Worm (Caenorhabditis elegans): ENCODE measurements around the gene cpt-5.

cpt-5 gene

DNA sequence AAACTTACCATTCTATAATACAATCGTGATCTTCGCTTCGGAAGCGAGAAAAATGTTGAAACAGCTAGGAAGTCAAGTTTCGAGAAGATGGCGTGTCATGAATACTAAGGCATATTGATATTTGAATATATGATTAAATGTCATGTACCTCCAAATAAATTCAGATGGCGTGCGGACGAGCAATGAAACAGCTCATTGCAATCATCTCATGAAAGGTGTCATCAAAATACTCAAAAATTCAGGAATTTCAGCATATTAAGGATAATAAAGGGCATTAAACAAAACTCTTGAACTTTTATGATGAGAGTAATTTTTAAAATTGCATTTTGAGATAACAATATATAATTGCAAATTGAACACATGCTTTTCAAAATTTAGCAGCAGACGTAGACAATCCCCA is 42.4 kb downstream of the cpt-5 start, which contains the start of gene gcy-32:
TSS of gene gcy-32 (minus strand) at position 101 of the 400 bp plus-strand sequence.
- TF ChIP-seq ceh-82 (tag; optimal IDR thresholded peaks at IDR 0.05) (no peak), nhr-25 (tag; optimal IDR thresholded peaks at IDR 0.05) (no peak), nhr-77 (tag; optimal IDR thresholded peaks at IDR 0.05) (no peak), jun-1 (tag; optimal IDR thresholded peaks at IDR 0.05) (no peak), aly-2 (tag; optimal IDR thresholded peaks at IDR 0.05) (no peak), mml-1 (tag; optimal IDR thresholded peaks at IDR 0.05) (no peak), sea-2 (GFP tag; optimal IDR thresholded peaks at IDR 0.05) (no peak), fos-1 (tag; optimal IDR thresholded peaks at IDR 0.05) (no peak)

- no peak for TF ChIP-seq nhr-67 (tag; optimal IDR thresholded peaks at IDR 0.05)
- TF ChIP-seq nhr-77 (tag; optimal IDR thresholded peaks at IDR 0.05) = no peak
- TF ChIP-seq nhr-23 (tag; optimal IDR thresholded peaks at IDR 0.05) = no peak
- TF ChIP-seq sea-2 (GFP tag; optimal IDR thresholded peaks at IDR 0.05) = no peak
- TF ChIP-seq jun-1 (tag; optimal IDR thresholded peaks at IDR 0.05) = no peak
- TF ChIP-seq fos-1 (tag; optimal IDR thresholded peaks at IDR 0.05) = no peak
- TF ChIP-seq nhr-76 (tag; optimal IDR thresholded peaks at IDR 0.05) = no peak
- TF ChIP-seq fkh-2 (tag; optimal IDR thresholded peaks at IDR 0.05) = no peak
- TF ChIP-seq unc-39 (tag; optimal IDR thresholded peaks at IDR 0.05) = no peak
- TF ChIP-seq ZK546.5 (tag; optimal IDR thresholded peaks at IDR 0.05) = no peak
- no peak for TF ChIP-seq nhr-237 (tag; optimal IDR thresholded peaks at IDR 0.05)
- no peak for TF ChIP-seq R02D3.7 (tag; optimal IDR thresholded peaks at IDR 0.05)
These were observed 43.2 kb downstream of the cpt-5 start, which contains the start of gene str-252 for ce11 chrV:13916196-13916595. str-252 (plus strand) TSS chrV:13916496.

- TF ChIP-seq nhr-12 (tag; optimal IDR thresholded peaks at IDR 0.05) = no peak
- TF ChIP-seq aly-2 (tag; optimal IDR thresholded peaks at IDR 0.05) = no peak
- no peak for TF ChIP-seq pqm-1 (tag; optimal IDR thresholded peaks at IDR 0.05)
- TF ChIP-seq nhr-67 (tag; optimal IDR thresholded peaks at IDR 0.05) = no peak
- no peak for TF ChIP-seq nhr-28 (tag; optimal IDR thresholded peaks at IDR 0.05)
- TF ChIP-seq ama-1 (optimal IDR thresholded peaks at IDR 0.05) = no peak
- TF ChIP-seq ceh-82 (tag; optimal IDR thresholded peaks at IDR 0.05) = no peak
- TF ChIP-seq elt-3 (tag; optimal IDR thresholded peaks at IDR 0.05) = no peak
- no peak for TF ChIP-seq egl-5 (tag; optimal IDR thresholded peaks at IDR 0.05)
These were observed 45.3 kb downstream of the cpt-5 start, which contains the start of gene str-250 for ce11 chrV:13918341-13918740. str-250 (plus strand) TSS chrV:13918641.

ce11 chrV:13920730-13921129 is 47.7 kb downstream of the cpt-5 start, which contains the start of gene srx-42:
srx-42 (plus strand) TSS chrV:13921030.
- no peak for TF ChIP-seq nhr-25 (tag; optimal IDR thresholded peaks at IDR 0.05)
- no peak for TF ChIP-seq sea-2 (GFP tag; optimal IDR thresholded peaks at IDR 0.05)

- TF ChIP-seq unc-62 (GFP tag; optimal IDR thresholded peaks at IDR 0.05) = no peak
- no peak for TF ChIP-seq ceh-82 (tag; optimal IDR thresholded peaks at IDR 0.05)
- TF ChIP-seq nhr-43 (tag; optimal IDR thresholded peaks at IDR 0.05; ENCODE audit: poor library complexity, severe bottlenecking) = no peak
- TF ChIP-seq fkh-2 (tag; optimal IDR thresholded peaks at IDR 0.05) = no peak
- TF ChIP-seq sea-2 (GFP tag; optimal IDR thresholded peaks at IDR 0.05) = no peak
- TF ChIP-seq nhr-11 (tag; optimal IDR thresholded peaks at IDR 0.05) = no peak
- no peak for TF ChIP-seq nfya-1 (tag; optimal IDR thresholded peaks at IDR 0.05; ENCODE audit: insufficient read depth)
- TF ChIP-seq ceh-16 (tag; optimal IDR thresholded peaks at IDR 0.05) = no peak
- no peak for TF ChIP-seq ztf-11 (tag; optimal IDR thresholded peaks at IDR 0.05)
- no peak for TF ChIP-seq nhr-237 (tag; optimal IDR thresholded peaks at IDR 0.05)
- no peak for TF ChIP-seq tbx-2 (tag; optimal IDR thresholded peaks at IDR 0.05)
- no peak for TF ChIP-seq skn-1 (tag; optimal IDR thresholded peaks at IDR 0.05)
- no peak for TF ChIP-seq elt-3 (tag; optimal IDR thresholded peaks at IDR 0.05)
- TF ChIP-seq elt-1 (tag; optimal IDR thresholded peaks at IDR 0.05) = no peak
- no peak for TF ChIP-seq nhr-28 (tag; optimal IDR thresholded peaks at IDR 0.05)
- TF ChIP-seq jun-1 (tag; optimal IDR thresholded peaks at IDR 0.05) = no peak
These were observed 50.9 kb downstream of the cpt-5 start, which contains the start of gene srxa-11 for ce11 chrV:13923851-13924250. srxa-11 (plus strand) TSS chrV:13924151.

Data from whole organism, L3 larva.